Worm (Caenorhabditis elegans) whole organism, dauer: ENCODE results near the gene F47B8.18.

ENCODE experiments used
- unc-62 ChIP-seq: sonication (generic microtip); optimal IDR thresholded peaks from 2 replicates; lab custom pipeline; 2017; ENCODE audit warnings: missing biosample characterization, missing genetic modification reagents, missing genetic modification characterization

The F47B8.18 gene

ce11 chrV:14347234-14347826, 22.1 kb upstream of the F47B8.18 start, which contains the start of gene cept-2:
TSS of gene cept-2 (plus strand) at chrV:14347766.
- no peak for TF ChIP-seq unc-62 (GFP tag; lab: Kevin White, UChicago)

- no peak for TF ChIP-seq unc-62 (GFP tag; lab: Kevin White, UChicago)
Measured at ce11 chrV:14341672-14342071, 16.4 kb upstream of the F47B8.18 start, which contains the start of gene F47B8.10. TSS of gene F47B8.10 (plus strand) at chrV:14341972.

ce11 chrV:14336655-14337054, 11.4 kb upstream of the F47B8.18 start, which contains the start of gene srm-6:
TSS of gene srm-6 (plus strand) at chrV:14336955.
- TF ChIP-seq unc-62 (GFP tag; lab: Kevin White, UChicago) = no peak

ce11 chrV:14334901-14335300, 9.6 kb upstream of the F47B8.18 start, which contains the start of gene srm-5:
TSS of gene srm-5 (plus strand) at chrV:14335201.
- TF ChIP-seq unc-62 (GFP tag; lab: Kevin White, UChicago) = no peak

- no peak for TF ChIP-seq unc-62 (GFP tag; lab: Kevin White, UChicago)
Measured at ce11 chrV:14333116-14333515, 7.9 kb upstream of the F47B8.18 start, which contains the start of gene srm-4. TSS of gene srm-4 (plus strand) at chrV:14333416.

- no peak for TF ChIP-seq unc-62 (GFP tag; lab: Kevin White, UChicago)
Measured at ce11 chrV:14331477-14331876, 6.2 kb upstream of the F47B8.18 start, which contains the start of gene F47B8.8. TSS of gene F47B8.8 (plus strand) at chrV:14331733.

ce11 chrV:14328806-14329205, 3.5 kb upstream of the F47B8.18 start, which contains the start of gene pepm-1:
TSS of gene pepm-1 (plus strand) at chrV:14329106.
- TF ChIP-seq unc-62 (GFP tag; lab: Kevin White, UChicago) = no peak

ce11 chrV:14327776-14328175, 2.5 kb upstream of the F47B8.18 start, which contains the start of gene F47B8.5:
TSS of gene F47B8.5 (minus strand) at chrV:14327876.
- TF ChIP-seq unc-62 (GFP tag; lab: Kevin White, UChicago) = no peak

- TF ChIP-seq unc-62 (GFP tag; lab: Kevin White, UChicago) = no peak
Measured at ce11 chrV:14322743-14323142, 2.5 kb downstream of the F47B8.18 start, which contains the start of gene F47B8.3. TSS of gene F47B8.3 (minus strand) at chrV:14323003.

- TF ChIP-seq unc-62 (GFP tag; lab: Kevin White, UChicago) = no peak
Measured at ce11 chrV:14320730-14321319, 4.4 kb downstream of the F47B8.18 start.

ce11 chrV:14320246-14320645, 5.0 kb downstream of the F47B8.18 start, which contains the start of gene F47B8.14:
TSS of gene F47B8.14 (plus strand) at chrV:14320546.
- no peak for TF ChIP-seq unc-62 (GFP tag; lab: Kevin White, UChicago)

- no peak for TF ChIP-seq unc-62 (GFP tag; lab: Kevin White, UChicago)
Measured at ce11 chrV:14319101-14319781, 6.0 kb downstream of the F47B8.18 start, which contains the start of gene F47B8.13. TSS of gene F47B8.13 (minus strand) at chrV:14319731.

ce11 chrV:14317621-14318020, 7.6 kb downstream of the F47B8.18 start:
- no peak for TF ChIP-seq unc-62 (GFP tag; lab: Kevin White, UChicago)

ce11 chrV:14317204-14317603, 8.1 kb downstream of the F47B8.18 start:
- no peak for TF ChIP-seq unc-62 (GFP tag; lab: Kevin White, UChicago)

ce11 chrV:14316525-14316924, 8.7 kb downstream of the F47B8.18 start, which contains the start of gene F47B8.2:
TSS of gene F47B8.2 (minus strand) at chrV:14316625.
- TF ChIP-seq unc-62 (GFP tag; lab: Kevin White, UChicago) = no peak

ce11 chrV:14314236-14314635, 11.0 kb downstream of the F47B8.18 start, which contains the start of gene F47B8.1:
TSS of gene F47B8.1 (minus strand) at chrV:14314336.
- no peak for TF ChIP-seq unc-62 (GFP tag; lab: Kevin White, UChicago)
